Fruit fly (Drosophila melanogaster) whole organism, embryonic: ENCODE results near the gene armi.

ENCODE experiments used
- Asciz ChIP-seq: fragments of 200-800 bp; sonication (Bioruptor generic); optimal IDR thresholded peaks from 2 replicates; lab custom pipeline; 2017; ENCODE audit warnings: missing biosample characterization, mild to moderate bottlenecking, missing genetic modification characterization, missing genetic modification reagents
- CG1024 ChIP-seq: fragments of 200-800 bp; sonication (Bioruptor generic); IDR thresholded peaks from 2 replicates; pipeline ENCODE4 v1.3.6; 2022; ENCODE audit warnings: missing biosample characterization, missing genetic modification characterization
- CG11723 ChIP-seq: fragments of 200-800 bp; sonication (Bioruptor generic); optimal IDR thresholded peaks from 2 replicates; lab custom pipeline; 2017; ENCODE audit warnings: missing biosample characterization, mild to moderate bottlenecking, missing genetic modification characterization
- CG12155 ChIP-seq: fragments of 200-800 bp; sonication (Bioruptor generic); optimal IDR thresholded peaks from 3 replicates; lab custom pipeline; 2016; ENCODE audit warnings: missing biosample characterization, missing genetic modification characterization
- CG12391 ChIP-seq: fragments of 200-800 bp; sonication (Bioruptor generic); optimal IDR thresholded peaks from 3 replicates; lab custom pipeline; 2018; ENCODE audit warnings: missing biosample characterization, mild to moderate bottlenecking, missing genetic modification characterization, moderate library complexity
- CG13894 ChIP-seq: fragments of 200-800 bp; sonication (Bioruptor generic); optimal IDR thresholded peaks from 3 replicates; lab custom pipeline; 2018; ENCODE audit warnings: missing biosample characterization, mild to moderate bottlenecking, missing genetic modification characterization, moderate library complexity
- CG14014 ChIP-seq: fragments of 200-800 bp; sonication (Bioruptor generic); IDR thresholded peaks from 2 replicates; pipeline ENCODE4 v1.3.6; 2022; ENCODE audit warnings: missing biosample characterization, missing genetic modification characterization
- CG1647 ChIP-seq: fragments of 200-800 bp; sonication (Bioruptor generic); optimal IDR thresholded peaks from 3 replicates; lab custom pipeline; 2016; ENCODE audit warnings: missing biosample characterization, missing genetic modification characterization
- CG16813 ChIP-seq: fragments of 200-800 bp; sonication (Bioruptor generic); IDR thresholded peaks from 3 replicates; pipeline ENCODE4 v1.3.6; 2022; ENCODE audit warnings: missing biosample characterization, missing genetic modification characterization; ENCODE audit not compliant: partially characterized antibody
- CG1792 ChIP-seq: fragments of 200-800 bp; sonication (Bioruptor generic); optimal IDR thresholded peaks from 2 replicates; lab custom pipeline; 2016; ENCODE audit warnings: missing biosample characterization, missing genetic modification characterization
- CG18011 ChIP-seq: fragments of 200-800 bp; sonication (Bioruptor generic); optimal IDR thresholded peaks from 2 replicates; lab custom pipeline; 2017; ENCODE audit warnings: missing biosample characterization, missing genetic modification characterization, mild to moderate bottlenecking, moderate library complexity, missing genotype
- CG2889 ChIP-seq: fragments of 200-800 bp; sonication (Bioruptor generic); IDR thresholded peaks from 3 replicates; pipeline ENCODE4 v1.3.6; 2022; ENCODE audit warnings: missing biosample characterization, missing genetic modification characterization
- CG30431 ChIP-seq: fragments of 200-800 bp; sonication (Bioruptor generic); optimal IDR thresholded peaks from 2 replicates; lab custom pipeline; 2017; ENCODE audit warnings: missing biosample characterization, missing genetic modification characterization
- CG31441 ChIP-seq: fragments of 200-800 bp; sonication (Bioruptor generic); IDR thresholded peaks from 2 replicates; pipeline ENCODE4 v1.3.6; 2022; ENCODE audit warnings: missing biosample characterization, missing genetic modification characterization
- CG3995 ChIP-seq: fragments of 200-800 bp; sonication (Bioruptor generic); optimal IDR thresholded peaks from 3 replicates; lab custom pipeline; 2016; ENCODE audit warnings: missing biosample characterization, missing genetic modification characterization
- CG4820 ChIP-seq: fragments of 200-800 bp; sonication (Bioruptor generic); optimal IDR thresholded peaks from 3 replicates; lab custom pipeline; 2016; ENCODE audit warnings: missing biosample characterization, missing genetic modification characterization
- CG5953 ChIP-seq: fragments of 200-800 bp; sonication (Bioruptor generic); IDR thresholded peaks from 2 replicates; pipeline ENCODE4 v1.3.6; 2022; ENCODE audit warnings: missing biosample characterization, missing genetic modification characterization
- CG6254 ChIP-seq: fragments of 200-800 bp; sonication (Bioruptor generic); optimal IDR thresholded peaks from 3 replicates; lab custom pipeline; 2017; ENCODE audit warnings: mild to moderate bottlenecking, missing biosample characterization, missing genetic modification reagents, missing genetic modification characterization
- CG6689 ChIP-seq: fragments of 200-800 bp; sonication (Bioruptor generic); IDR thresholded peaks from 2 replicates; pipeline ENCODE4 v1.3.6; 2022; ENCODE audit warnings: missing biosample characterization, missing genetic modification characterization
- CG7372 ChIP-seq: fragments of 200-800 bp; sonication (Bioruptor generic); IDR thresholded peaks from 2 replicates; pipeline ENCODE4 v1.3.6; 2022; ENCODE audit warnings: missing biosample characterization, missing genetic modification characterization
- CG7928 ChIP-seq: fragments of 200-800 bp; sonication (Bioruptor generic); optimal IDR thresholded peaks from 2 replicates; lab custom pipeline; 2017; ENCODE audit warnings: missing biosample characterization, mild to moderate bottlenecking, missing genetic modification characterization
- CG8281 ChIP-seq: fragments of 200-800 bp; sonication (Bioruptor generic); optimal IDR thresholded peaks from 2 replicates; lab custom pipeline; 2018; ENCODE audit warnings: missing biosample characterization, mild to moderate bottlenecking, missing genetic modification characterization, moderate library complexity
- CG8478 ChIP-seq: fragments of >200 bp; optimal IDR thresholded peaks from 2 replicates; lab custom pipeline; 2018
- CG9797 ChIP-seq: fragments of 200-800 bp; sonication (Bioruptor generic); optimal IDR thresholded peaks from 3 replicates; lab custom pipeline; 2018; ENCODE audit warnings: missing biosample characterization, mild to moderate bottlenecking, missing genetic modification characterization
- D ChIP-seq, 2 experiments: fragments of 200-800 bp in 1 of 2; fragments of >200 bp in 1 of 2; sonication (Bioruptor generic) in 1 of 2; optimal IDR thresholded peaks; 2 replicates in 1 of 2; 3 replicates in 1 of 2; lab custom pipeline; 2017; ENCODE audit warnings: mild to moderate bottlenecking in 1 of 2, missing biosample characterization in 1 of 2, missing genetic modification characterization in 1 of 2, missing genetic modification reagents in 1 of 2
- E2f2 ChIP-seq: fragments of 200-800 bp; sonication (Bioruptor generic); IDR thresholded peaks from 2 replicates; pipeline ENCODE4 v1.3.6; 2022; ENCODE audit warnings: missing biosample characterization, missing genetic modification characterization
- Ets65A ChIP-seq: fragments of 200-800 bp; sonication (Bioruptor generic); peaks from one replicate; lab custom pipeline; 2016; ENCODE audit warnings: missing biosample characterization, missing genetic modification characterization
- Hand ChIP-seq: fragments of 200-800 bp; sonication (Bioruptor generic); optimal IDR thresholded peaks from 2 replicates; lab custom pipeline; 2017; ENCODE audit warnings: mild to moderate bottlenecking, missing biosample characterization, missing genetic modification reagents, missing genetic modification characterization
- Hmr ChIP-seq: fragments of 200-800 bp; sonication (Bioruptor generic); optimal IDR thresholded peaks from 3 replicates; lab custom pipeline; 2017; ENCODE audit warnings: mild to moderate bottlenecking, missing biosample characterization, missing genetic modification reagents, missing genetic modification characterization
- Hr51 ChIP-seq, 2 experiments: fragments of 200-800 bp; sonication (Bioruptor generic); optimal IDR thresholded peaks; 2 replicates in 1 of 2; 3 replicates in 1 of 2; lab custom pipeline; 2016 to 2018; ENCODE audit warnings: missing biosample characterization in 2 of 2, missing genetic modification characterization in 2 of 2, mild to moderate bottlenecking in 1 of 2, moderate library complexity in 1 of 2
- Lhr ChIP-seq: fragments of 200-800 bp; sonication (Bioruptor generic); optimal IDR thresholded peaks from 3 replicates; lab custom pipeline; 2017; ENCODE audit warnings: mild to moderate bottlenecking, missing biosample characterization, missing genetic modification reagents, missing genetic modification characterization
- Med ChIP-seq: fragments of 200-800 bp; sonication (Bioruptor generic); peaks from one replicate; lab custom pipeline; 2016; ENCODE audit warnings: missing biosample characterization, missing genetic modification characterization, mild to moderate bottlenecking, inconsistent platforms, moderate library complexity
- Ravus ChIP-seq: fragments of 200-800 bp; sonication (Bioruptor generic); IDR thresholded peaks from 2 replicates; pipeline ENCODE4 v1.3.6; 2022; ENCODE audit warnings: missing biosample characterization, missing genetic modification characterization
- Side ChIP-seq: fragments of 200-800 bp; sonication (Bioruptor generic); optimal IDR thresholded peaks from 2 replicates; lab custom pipeline; 2016; ENCODE audit warnings: missing biosample characterization, missing genetic modification characterization
- Vsx1 ChIP-seq: fragments of 200-800 bp; sonication (Bioruptor generic); optimal IDR thresholded peaks from 2 replicates; lab custom pipeline; 2017; ENCODE audit warnings: missing biosample characterization, mild to moderate bottlenecking, missing genetic modification characterization, missing genetic modification reagents
- aop ChIP-seq: fragments of 200-800 bp; sonication (Bioruptor generic); IDR thresholded peaks from 2 replicates; pipeline ENCODE4 v1.3.6; 2022; ENCODE audit warnings: missing biosample characterization, missing genetic modification characterization
- caup ChIP-seq: fragments of 200-800 bp; sonication (Bioruptor generic); optimal IDR thresholded peaks from 3 replicates; lab custom pipeline; 2017; ENCODE audit warnings: missing biosample characterization, mild to moderate bottlenecking, missing genetic modification characterization, moderate library complexity; ENCODE audit not compliant: severe bottlenecking
- disco-r ChIP-seq: fragments of 200-800 bp; sonication (Bioruptor generic); optimal IDR thresholded peaks from 2 replicates; lab custom pipeline; 2016; ENCODE audit warnings: missing biosample characterization, missing genetic modification characterization
- dm ChIP-seq: fragments of 200-800 bp; sonication (Bioruptor generic); optimal IDR thresholded peaks from 3 replicates; lab custom pipeline; 2016; ENCODE audit warnings: missing biosample characterization, missing genetic modification characterization
- lov ChIP-seq, 2 experiments: fragments of 200-800 bp in 1 of 2; fragments of >200 bp in 1 of 2; sonication (Bioruptor generic) in 1 of 2; IDR thresholded peaks in 1 of 2; optimal IDR thresholded peaks in 1 of 2; 2 replicates in 1 of 2; 3 replicates in 1 of 2; pipeline versions ENCODE4 v1.3.6 to Lab custom; 2017 to 2022; ENCODE audit warnings: missing biosample characterization in 1 of 2, missing genetic modification characterization in 1 of 2
- oc ChIP-seq: fragments of 200-800 bp; sonication (Bioruptor generic); optimal IDR thresholded peaks from 2 replicates; lab custom pipeline; 2018; ENCODE audit warnings: missing biosample characterization, mild to moderate bottlenecking, missing genetic modification characterization, moderate library complexity
- ranshi ChIP-seq: fragments of 200-800 bp; sonication (Bioruptor generic); IDR thresholded peaks from 2 replicates; pipeline ENCODE4 v1.3.6; 2022; ENCODE audit warnings: missing biosample characterization, missing genetic modification characterization
- salm ChIP-seq: fragments of 200-800 bp; sonication (Bioruptor generic); optimal IDR thresholded peaks from 2 replicates; lab custom pipeline; 2018; ENCODE audit warnings: missing biosample characterization, mild to moderate bottlenecking, missing genetic modification characterization
- scrt ChIP-seq: fragments of 200-800 bp; sonication (Bioruptor generic); optimal IDR thresholded peaks from 2 replicates; lab custom pipeline; 2018; ENCODE audit warnings: missing biosample characterization, mild to moderate bottlenecking, missing genetic modification characterization, moderate library complexity
- sim ChIP-seq: fragments of 200-800 bp; sonication (Bioruptor generic); IDR thresholded peaks from 2 replicates; pipeline ENCODE4 v1.3.6; 2022; ENCODE audit warnings: missing biosample characterization, missing genetic modification characterization
- sna ChIP-seq: fragments of 200-800 bp; sonication (Bioruptor generic); IDR thresholded peaks from 2 replicates; pipeline ENCODE4 v1.3.6; 2022; ENCODE audit warnings: missing biosample characterization, missing genetic modification characterization; ENCODE audit not compliant: partially characterized antibody
- vvl ChIP-seq: fragments of 200-800 bp; sonication (Bioruptor generic); IDR thresholded peaks from 2 replicates; pipeline ENCODE4 v1.3.6; 2022; ENCODE audit warnings: missing biosample characterization, missing genetic modification characterization
- yki ChIP-seq: fragments of >200 bp; optimal IDR thresholded peaks from 3 replicates; lab custom pipeline; 2018

The armi gene

dm6 chr3L:3432656-3433344 is 28.3 kb upstream of the armi start (continued):
- TF ChIP-seq Ets65A = peak; percentile 94
- TF ChIP-seq CG16813 (GFP tag; lab: Robert Waterston, UW) = no peak
- no peak for TF ChIP-seq dm
- peak; percentile 62; the same call in 1 of the 2 replicates for TF ChIP-seq E2f2 (GFP tag; lab: Robert Waterston, UW)
- no peak for TF ChIP-seq CG9797 (GFP tag; lab: Kevin White, UChicago)
- peak; percentile 78 for TF ChIP-seq Asciz (GFP tag; lab: Kevin White, UChicago)
- TF ChIP-seq CG4820 = peak; percentile 72
- TF ChIP-seq salm (tag; lab: Kevin White, UChicago) = peak; percentile 75
- TF ChIP-seq CG30431 (GFP tag; lab: Kevin White, UChicago) = peak; percentile 73
- TF ChIP-seq ranshi (GFP tag; lab: Robert Waterston, UW) = peak; percentile 84
- TF ChIP-seq CG6689 (GFP tag; lab: Robert Waterston, UW) = peak; percentile 81
- peak; percentile 16 for TF ChIP-seq Lhr (GFP tag; lab: Kevin White, UChicago)
- TF ChIP-seq CG1024 = peak; percentile 73
- TF ChIP-seq CG6254 = peak; percentile 61
- TF ChIP-seq CG7928 (GFP tag; lab: Kevin White, UChicago) = peak; percentile 6
- peak; percentile 90 for TF ChIP-seq CG14014 (GFP tag; lab: Robert Waterston, UW)
- peak; percentile 43 for TF ChIP-seq CG3995
- TF ChIP-seq CG5953 (GFP tag; lab: Robert Waterston, UW) = peak; percentile 73
- TF ChIP-seq scrt (GFP tag; lab: Kevin White, UChicago) = peak; percentile 76
- peak; percentile 81 for TF ChIP-seq oc
- peak; percentile 38 for TF ChIP-seq CG1792 (GFP tag; lab: Kevin White, UChicago)
- TF ChIP-seq CG13894 (tag; lab: Kevin White, UChicago) = peak; percentile 55
- TF ChIP-seq CG12155 (GFP tag; lab: Kevin White, UChicago) = peak; percentile 74
- TF ChIP-seq sna = no peak
- TF ChIP-seq aop = peak; percentile 36; the same call in 1 of the 2 replicates
- TF ChIP-seq CG1647 (GFP tag; lab: Kevin White, UChicago) = peak; percentile 37
- TF ChIP-seq Side = peak; percentile 20
- TF ChIP-seq CG31441 (GFP tag; lab: Robert Waterston, UW) = peak; percentile 87
- peak; percentile 58 for TF ChIP-seq Vsx1 (GFP tag; lab: Kevin White, UChicago)
- TF ChIP-seq CG8478 (lab: Kevin White, UChicago) = no peak
- TF ChIP-seq Hmr (GFP tag; lab: Kevin White, UChicago) = peak; percentile 87
- TF ChIP-seq vvl (GFP tag; lab: Robert Waterston, UW) = peak; percentile 91
- peak; percentile 85 for TF ChIP-seq CG2889 (GFP tag; lab: Robert Waterston, UW)
- TF ChIP-seq CG8281 = peak; percentile 46
- peak; percentile 76 for TF ChIP-seq CG7372 (GFP tag; lab: Robert Waterston, UW)
- no peak for TF ChIP-seq yki
- TF ChIP-seq Med (GFP tag; lab: Kevin White, UChicago) = peak; percentile 79
- peak; percentile 44; the same call in 1 of the 2 replicates for TF ChIP-seq sim
- peak; percentile 12 for TF ChIP-seq disco-r
- TF ChIP-seq caup (GFP tag; lab: Kevin White, UChicago) = peak; percentile 85
- TF ChIP-seq Hand (GFP tag; lab: Kevin White, UChicago) = peak; percentile 78
- peak; percentile 60 for TF ChIP-seq CG11723
- peak in 1 of 2 experiments; percentile 90 for TF ChIP-seq Hr51 (GFP tag; optimal IDR thresholded peaks at IDR 0.05; lab: Kevin White, UChicago)
- no peak for TF ChIP-seq lov (optimal IDR thresholded peaks at IDR 0.05; lab: Kevin White, UChicago)
- 0 out of 3 replicates have a peak, but pooled peaks have one; percentile 44 for TF ChIP-seq lov (GFP tag; IDR thresholded peaks at IDR 0.05; lab: Robert Waterston, UW)
- TF ChIP-seq CG18011 = peak; percentile 47
- TF ChIP-seq D (optimal IDR thresholded peaks at IDR 0.05; lab: Kevin White, UChicago) = no peak
- TF ChIP-seq D (GFP tag; optimal IDR thresholded peaks at IDR 0.05; lab: Kevin White, UChicago) = peak; percentile 68
- peak; percentile 88 for TF ChIP-seq CG12391 (tag; lab: Kevin White, UChicago)
- peak; percentile 76 for TF ChIP-seq Ravus (GFP tag; lab: Robert Waterston, UW)
